Worm (Caenorhabditis elegans): ENCODE data around the gene dod-3.

DNA sequence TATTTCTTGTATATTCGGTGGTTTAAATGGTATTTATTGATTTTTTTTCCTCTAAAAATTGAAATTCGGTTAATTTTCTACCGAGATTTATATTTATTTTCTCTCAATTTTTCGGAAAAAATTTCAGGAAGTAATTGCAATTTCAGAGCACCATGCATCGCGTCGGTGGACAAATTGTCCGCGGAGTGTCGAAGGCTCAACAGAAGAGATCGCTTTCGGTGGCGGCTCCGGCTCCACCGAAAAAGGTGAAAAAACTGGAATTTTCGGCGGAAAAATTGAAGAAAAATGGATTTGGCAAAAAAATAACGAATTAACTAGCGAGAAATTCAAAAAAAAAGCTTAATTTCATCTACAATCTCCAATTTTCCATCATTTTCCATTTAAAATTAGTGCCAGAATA, 32.1 kb downstream of the dod-3 start, which contains the start of gene nuo-5:
- TF ChIP-seq tlf-1 (GFP tag; optimal IDR thresholded peaks at IDR 0.05) (no peak), B0336.3 (GFP tag; IDR thresholded peaks at IDR 0.05) (0 out of 2 replicates have a peak, but pooled peaks have one; percentile 46)
